Worm (Caenorhabditis elegans): ENCODE results near the gene idpp-4.

idpp-4 gene

ce11 chrII:10321410-10321809 is at the start of gene idpp-4:
Gene idpp-4 (plus strand): TSS chrII:10321460.
- no peak for TF ChIP-seq aly-2 (tag; optimal IDR thresholded peaks at IDR 0.05)
- no peak for TF ChIP-seq mbf-1 (tag; optimal IDR thresholded peaks at IDR 0.05)
- no peak for TF ChIP-seq lin-39 (tag; optimal IDR thresholded peaks at IDR 0.05)
- no peak for TF ChIP-seq ztf-4 (tag; optimal IDR thresholded peaks at IDR 0.05)

DNA sequence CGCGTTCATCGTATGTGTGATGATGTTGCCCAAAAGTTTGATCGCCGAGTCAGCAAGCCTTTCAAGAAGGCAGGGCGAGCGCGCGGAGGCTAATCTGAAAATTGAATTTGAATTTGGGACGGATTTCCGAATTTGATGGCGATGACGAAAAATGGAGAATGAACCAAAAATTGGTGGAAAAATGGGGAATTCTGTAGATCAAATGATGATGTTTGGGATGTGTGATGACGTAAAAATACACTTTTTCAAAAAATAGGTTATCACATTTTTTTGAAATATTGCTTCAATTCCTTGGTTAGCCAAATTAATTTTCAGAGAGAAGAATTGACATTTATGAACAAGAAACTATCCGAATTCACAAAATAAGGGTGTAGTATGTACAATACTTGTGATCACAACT is 41.7 kb upstream of the idpp-4 start, which contains the start of gene ZK971.1:
Gene ZK971.1 (minus strand): TSS at position 101 of the 400 bp plus-strand sequence.
- TF ChIP-seq nhr-25 (tag; optimal IDR thresholded peaks at IDR 0.05) (no peak), sma-9 (GFP tag; optimal IDR thresholded peaks at IDR 0.05) (no peak), sma-9 (tag; optimal IDR thresholded peaks at IDR 0.05) (no peak), lin-11 (tag; optimal IDR thresholded peaks at IDR 0.05) (no peak), C34F6.9 (tag; optimal IDR thresholded peaks at IDR 0.05) (no peak), lin-39 (tag; optimal IDR thresholded peaks at IDR 0.05) (no peak), gmeb-1 (tag; optimal IDR thresholded peaks at IDR 0.05) (no peak), elt-1 (tag; optimal IDR thresholded peaks at IDR 0.05) (no peak), nhr-237 (tag; optimal IDR thresholded peaks at IDR 0.05) (no peak), nhr-23 (tag; optimal IDR thresholded peaks at IDR 0.05) (no peak), aly-2 (tag; optimal IDR thresholded peaks at IDR 0.05) (no peak), ceh-16 (tag; optimal IDR thresholded peaks at IDR 0.05) (no peak), unc-55 (GFP tag; optimal IDR thresholded peaks at IDR 0.05) (no peak), R02D3.7 (tag; optimal IDR thresholded peaks at IDR 0.05) (no peak), ztf-11 (tag; optimal IDR thresholded peaks at IDR 0.05) (no peak), unc-39 (tag; optimal IDR thresholded peaks at IDR 0.05) (no peak), ama-1 (optimal IDR thresholded peaks at IDR 0.05) (no peak), alr-1 (tag; optimal IDR thresholded peaks at IDR 0.05) (no peak), ztf-1 (GFP tag; conservative IDR thresholded peaks at IDR 0.05) (no peak)

- TF ChIP-seq unc-55 (GFP tag; optimal IDR thresholded peaks at IDR 0.05) (no peak), fos-1 (tag; optimal IDR thresholded peaks at IDR 0.05) (peak; percentile 3)
Measured at ce11 chrII:10281674-10282073, 39.6 kb upstream of the idpp-4 start.

ce11 chrII:10283145-10283544 is 38.1 kb upstream of the idpp-4 start:
- no peak for TF ChIP-seq ceh-16 (tag; optimal IDR thresholded peaks at IDR 0.05)
- no peak for TF ChIP-seq unc-55 (GFP tag; optimal IDR thresholded peaks at IDR 0.05)
- no peak for TF ChIP-seq lin-13 (GFP tag; optimal IDR thresholded peaks at IDR 0.05)
- no peak for TF ChIP-seq nhr-12 (tag; optimal IDR thresholded peaks at IDR 0.05)
- no peak for TF ChIP-seq elt-3 (tag; optimal IDR thresholded peaks at IDR 0.05)
- TF ChIP-seq fos-1 (tag; optimal IDR thresholded peaks at IDR 0.05), result no peak
- TF ChIP-seq gmeb-1 (tag; optimal IDR thresholded peaks at IDR 0.05), result no peak
- TF ChIP-seq nhr-23 (tag; optimal IDR thresholded peaks at IDR 0.05), result no peak
- no peak for TF ChIP-seq ztf-1 (GFP tag; conservative IDR thresholded peaks at IDR 0.05)
- no peak for TF ChIP-seq skn-1 (tag; optimal IDR thresholded peaks at IDR 0.05)

- TF ChIP-seq lsy-2 (tag; optimal IDR thresholded peaks at IDR 0.05) (peak in 1 of 2 experiments; percentile 3), peb-1 (tag; optimal IDR thresholded peaks at IDR 0.05) (no peak)
Measured at ce11 chrII:10284991-10285390, 36.3 kb upstream of the idpp-4 start.

- TF ChIP-seq nhr-11 (tag; optimal IDR thresholded peaks at IDR 0.05), result no peak
- TF ChIP-seq blmp-1 (tag; optimal IDR thresholded peaks at IDR 0.05; ENCODE audit: insufficient read depth), result no peak
- TF ChIP-seq lsy-2 (tag; optimal IDR thresholded peaks at IDR 0.05), result peak in 1 of 2 experiments; percentile 32
- TF ChIP-seq fos-1 (tag; optimal IDR thresholded peaks at IDR 0.05), result peak; percentile 22
- peak; percentile 16 for TF ChIP-seq F13H6.1 (tag; optimal IDR thresholded peaks at IDR 0.05)
- peak; percentile 16 for TF ChIP-seq nhr-21 (tag; optimal IDR thresholded peaks at IDR 0.05)
- no peak for TF ChIP-seq lin-13 (GFP tag; optimal IDR thresholded peaks at IDR 0.05)
- no peak for TF ChIP-seq unc-55 (GFP tag; optimal IDR thresholded peaks at IDR 0.05)
- no peak for TF ChIP-seq gmeb-1 (tag; optimal IDR thresholded peaks at IDR 0.05)
- peak; percentile 79 for TF ChIP-seq nhr-129 (tag; optimal IDR thresholded peaks at IDR 0.05)
- no peak for TF ChIP-seq nhr-6 (tag; optimal IDR thresholded peaks at IDR 0.05)
- no peak for TF ChIP-seq alr-1 (tag; optimal IDR thresholded peaks at IDR 0.05)
Measured at ce11 chrII:10288926-10289325, 32.3 kb upstream of the idpp-4 start.
